Fruit fly (Drosophila melanogaster): ENCODE results near the gene CG3407.

CG3407 gene

DNA sequence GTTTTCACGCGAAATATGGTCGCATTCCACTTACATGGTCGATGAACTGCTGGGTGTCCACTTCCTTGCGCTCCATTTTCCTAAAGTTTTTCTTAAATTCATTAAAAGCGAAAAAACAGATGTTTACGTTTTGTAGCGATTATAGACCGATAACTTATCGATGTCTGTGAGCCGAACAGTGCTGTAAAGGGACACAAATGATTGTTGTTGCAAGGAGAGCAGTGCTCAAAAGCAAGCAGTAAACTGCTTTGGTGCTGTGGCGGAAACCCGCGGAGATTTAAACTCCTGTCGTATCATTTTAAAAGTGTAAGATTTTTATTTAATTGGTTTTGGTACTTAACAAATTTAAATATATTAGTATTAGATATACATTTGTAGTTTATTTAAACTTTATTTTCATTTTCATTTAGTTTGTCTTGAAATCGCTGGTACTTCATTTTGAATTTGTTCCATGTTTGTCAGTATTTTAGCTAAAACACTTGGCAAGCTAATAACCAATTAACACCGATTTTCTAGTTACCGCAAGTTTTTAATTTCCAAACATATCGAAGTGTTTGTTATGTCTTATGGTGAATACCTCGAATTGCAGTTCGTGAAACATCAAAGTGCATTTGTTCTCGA lies at the start of gene CG3407 (continued):
- TF ChIP-seq Dbx (GFP tag; IDR thresholded peaks at IDR 0.05), result peak; percentile 42; the same call in 1 of the 3 replicates
- peak; percentile 62 for TF ChIP-seq trem (tag; optimal IDR thresholded peaks at IDR 0.05)
- TF ChIP-seq CG6765 (GFP tag; optimal IDR thresholded peaks at IDR 0.05), result no peak
- no peak for TF ChIP-seq D19B (GFP tag; optimal IDR thresholded peaks at IDR 0.05)
- TF ChIP-seq esg (GFP tag; conservative IDR thresholded peaks at IDR 0.05), result no peak
- TF ChIP-seq Hr78 (GFP tag; optimal IDR thresholded peaks at IDR 0.05), result no peak
- TF ChIP-seq YL-1 (GFP tag; optimal IDR thresholded peaks at IDR 0.05), result peak; percentile 51
- no peak for TF ChIP-seq lbe (GFP tag; optimal IDR thresholded peaks at IDR 0.05)
- no peak for TF ChIP-seq mirr (GFP tag; optimal IDR thresholded peaks at IDR 0.05)
- TF ChIP-seq CG2678 (tag; optimal IDR thresholded peaks at IDR 0.05), result no peak
- TF ChIP-seq ranshi (GFP tag; IDR thresholded peaks at IDR 0.05), result no peak
- no peak for TF ChIP-seq tll (GFP tag; optimal IDR thresholded peaks at IDR 0.05)
- TF ChIP-seq NfI (GFP tag; optimal IDR thresholded peaks at IDR 0.05), result peak; percentile 71
- no peak for TF ChIP-seq CG1024 (GFP tag; IDR thresholded peaks at IDR 0.05)
- no peak for TF ChIP-seq ap (GFP tag; IDR thresholded peaks at IDR 0.05)
- no peak for TF ChIP-seq CG10654 (GFP tag; optimal IDR thresholded peaks at IDR 0.05)
- no peak for TF ChIP-seq toy (GFP tag; IDR thresholded peaks at IDR 0.05)
- peak; percentile 62 for TF ChIP-seq Bdp1 (GFP tag; optimal IDR thresholded peaks at IDR 0.05)
- TF ChIP-seq Vsx1 (GFP tag; optimal IDR thresholded peaks at IDR 0.05), result no peak
- no peak for TF ChIP-seq CG18619 (GFP tag; optimal IDR thresholded peaks at IDR 0.05)
- no peak for TF ChIP-seq CG18764 (GFP tag; optimal IDR thresholded peaks at IDR 0.05)
- peak; percentile 39; the same call in 1 of the 3 replicates for TF ChIP-seq row (GFP tag; IDR thresholded peaks at IDR 0.05)
- TF ChIP-seq CG31224 (GFP tag; IDR thresholded peaks at IDR 0.05), result no peak
- TF ChIP-seq fru (optimal IDR thresholded peaks at IDR 0.05), result no peak
- peak; percentile 23 for TF ChIP-seq CG4282 (GFP tag; optimal IDR thresholded peaks at IDR 0.05)
- no peak; the same call in 2 of the 3 replicates for TF ChIP-seq zen2 (GFP tag; IDR thresholded peaks at IDR 0.05; ENCODE audit: partially characterized antibody)
- TF ChIP-seq vnd (GFP tag; IDR thresholded peaks at IDR 0.05; ENCODE audit: partially characterized antibody), result peak; percentile 60; the same call in 2 of the 3 replicates
- TF ChIP-seq gro (GFP tag; optimal IDR thresholded peaks at IDR 0.05), result peak; percentile 82
- peak; percentile 37 for TF ChIP-seq zen (tag; optimal IDR thresholded peaks at IDR 0.05)
- TF ChIP-seq CkIIα-i1 (GFP tag; IDR thresholded peaks at IDR 0.05), result no peak
- peak; percentile 8 for TF ChIP-seq CG1602 (GFP tag; optimal IDR thresholded peaks at IDR 0.05)
- TF ChIP-seq her (GFP tag; optimal IDR thresholded peaks at IDR 0.05), result peak; percentile 61
- no peak for TF ChIP-seq Fer2 (tag; optimal IDR thresholded peaks at IDR 0.05)
- TF ChIP-seq pnt (GFP tag; optimal IDR thresholded peaks at IDR 0.05), result peak; percentile 29
- TF ChIP-seq crp (GFP tag; optimal IDR thresholded peaks at IDR 0.05), result peak; percentile 54 to 90
- TF ChIP-seq CG11093 (GFP tag; IDR thresholded peaks at IDR 0.05), result no peak
- TF ChIP-seq p53 (GFP tag; optimal IDR thresholded peaks at IDR 0.05), result peak; percentile 7
- TF ChIP-seq Hmr (GFP tag; optimal IDR thresholded peaks at IDR 0.05), result peak; percentile 69
- TF ChIP-seq CG34422 (GFP tag; IDR thresholded peaks at IDR 0.05), result peak; percentile 69
- TF ChIP-seq onecut (GFP tag; IDR thresholded peaks at IDR 0.05), result peak; percentile 54
- TF ChIP-seq ind (GFP tag; optimal IDR thresholded peaks at IDR 0.05), result no peak
- no peak for TF ChIP-seq kni (GFP tag; optimal IDR thresholded peaks at IDR 0.05)
- TF ChIP-seq CG7963 (GFP tag; IDR thresholded peaks at IDR 0.05; ENCODE audit: partially characterized antibody), result peak; percentile 64
- no peak for TF ChIP-seq Nf-YA (GFP tag; IDR thresholded peaks at IDR 0.05)
- no peak for TF ChIP-seq Meics (GFP tag; optimal IDR thresholded peaks at IDR 0.05)
- no peak for TF ChIP-seq CG32767 (GFP tag; IDR thresholded peaks at IDR 0.05)
- TF ChIP-seq CG13296 (GFP tag; optimal IDR thresholded peaks at IDR 0.05), result no peak
- no peak for TF ChIP-seq zf30C (GFP tag; optimal IDR thresholded peaks at IDR 0.05)
- TF ChIP-seq CG30403 (GFP tag; optimal IDR thresholded peaks at IDR 0.05), result peak; percentile 62
- peak; percentile 48 for TF ChIP-seq CG8924 (tag; optimal IDR thresholded peaks at IDR 0.05)

Data from whole organism, embryonic.